Fruit fly (Drosophila melanogaster) whole organism, pupa: ENCODE data around the gene CG2124.

ENCODE experiments used
- CG10348 ChIP-seq: fragments of 200-800 bp; sonication (Bioruptor generic); IDR thresholded peaks from 2 replicates; pipeline ENCODE4 v1.3.6; 2022; ENCODE audit warnings: missing biosample characterization, missing genetic modification characterization
- CG12605 ChIP-seq: fragments of 200-800 bp; sonication (Bioruptor generic); IDR thresholded peaks from 2 replicates; pipeline ENCODE4 v1.3.6; 2022; ENCODE audit warnings: missing biosample characterization, missing genetic modification characterization
- CG13204 ChIP-seq: fragments of 200-800 bp; sonication (Bioruptor generic); optimal IDR thresholded peaks from 2 replicates; lab custom pipeline; 2018; ENCODE audit warnings: missing biosample characterization, mild to moderate bottlenecking, missing genetic modification characterization, moderate library complexity
- CG14655 ChIP-seq: fragments of 200-800 bp; sonication (Bioruptor generic); optimal IDR thresholded peaks from 3 replicates; lab custom pipeline; 2017; ENCODE audit warnings: mild to moderate bottlenecking, missing biosample characterization, missing genetic modification reagents, missing genetic modification characterization
- CG15710 ChIP-seq: fragments of 200-800 bp; sonication (Bioruptor generic); optimal IDR thresholded peaks from 2 replicates; lab custom pipeline; 2018; ENCODE audit warnings: missing biosample characterization, mild to moderate bottlenecking, missing genetic modification characterization, moderate library complexity
- CG17806 ChIP-seq: fragments of 200-800 bp; sonication (Bioruptor generic); optimal IDR thresholded peaks from 2 replicates; lab custom pipeline; 2018; ENCODE audit warnings: missing biosample characterization, mild to moderate bottlenecking, missing genetic modification characterization, moderate library complexity
- CG32121 ChIP-seq: fragments of 200-800 bp; sonication (Bioruptor generic); IDR thresholded peaks from 2 replicates; pipeline ENCODE4 v1.3.6; 2022; ENCODE audit warnings: missing biosample characterization, missing genetic modification characterization
- CG34367 ChIP-seq: fragments of 200-800 bp; sonication (Bioruptor generic); optimal IDR thresholded peaks from 2 replicates; lab custom pipeline; 2018; ENCODE audit warnings: missing biosample characterization, mild to moderate bottlenecking, missing genetic modification characterization
- CG4496 ChIP-seq: fragments of 200-800 bp; sonication (Bioruptor generic); IDR thresholded peaks from 3 replicates; pipeline ENCODE4 v1.3.6; 2022; ENCODE audit warnings: missing biosample characterization, missing genetic modification characterization
- CG8159 ChIP-seq: fragments of 200-800 bp; sonication (Bioruptor generic); optimal IDR thresholded peaks from 3 replicates; lab custom pipeline; 2018; ENCODE audit warnings: missing biosample characterization, mild to moderate bottlenecking, missing genetic modification characterization, moderate library complexity
- CG8301 ChIP-seq: fragments of 200-800 bp; sonication (Bioruptor generic); optimal IDR thresholded peaks from 2 replicates; lab custom pipeline; 2018; ENCODE audit warnings: missing biosample characterization, mild to moderate bottlenecking, missing genetic modification characterization
- CG9948 ChIP-seq: fragments of 200-800 bp; sonication (Bioruptor generic); optimal IDR thresholded peaks from 2 replicates; lab custom pipeline; 2018; ENCODE audit warnings: missing biosample characterization, mild to moderate bottlenecking, missing genetic modification characterization, moderate library complexity
- D1 ChIP-seq: fragments of 200-800 bp; sonication (Bioruptor generic); optimal IDR thresholded peaks from 2 replicates; lab custom pipeline; 2018; ENCODE audit warnings: missing biosample characterization, mild to moderate bottlenecking, missing genetic modification characterization, moderate library complexity
- EcR ChIP-seq: fragments of 200-800 bp; sonication (Bioruptor generic); optimal IDR thresholded peaks from 3 replicates; lab custom pipeline; 2019; ENCODE audit warnings: missing biosample characterization, missing genetic modification characterization, mild to moderate bottlenecking, moderate library complexity, missing genetic modification reagents
- Ets98B ChIP-seq: fragments of 200-800 bp; sonication (Bioruptor generic); IDR thresholded peaks from 2 replicates; pipeline ENCODE4 v1.3.6; 2022; ENCODE audit warnings: missing biosample characterization, missing genetic modification characterization
- Pif1A ChIP-seq: fragments of 200-800 bp; sonication (Bioruptor generic); optimal IDR thresholded peaks from 3 replicates; lab custom pipeline; 2016; ENCODE audit warnings: missing biosample characterization, missing genetic modification characterization
- Pif1B ChIP-seq: fragments of 200-800 bp; sonication (Bioruptor generic); optimal IDR thresholded peaks from 3 replicates; lab custom pipeline; 2016; ENCODE audit warnings: missing biosample characterization, missing genetic modification characterization
- Snoo ChIP-seq: fragments of 200-800 bp; sonication (Bioruptor generic); optimal IDR thresholded peaks from 3 replicates; lab custom pipeline; 2017; ENCODE audit warnings: missing biosample characterization, mild to moderate bottlenecking, missing genetic modification characterization, inconsistent platforms
- fd96Ca ChIP-seq: fragments of 200-800 bp; sonication (Bioruptor generic); IDR thresholded peaks from 3 replicates; pipeline ENCODE4 v1.3.6; 2022; ENCODE audit warnings: missing biosample characterization, missing genetic modification characterization
- gl ChIP-seq: fragments of 200-800 bp; sonication (Bioruptor generic); optimal IDR thresholded peaks from 2 replicates; lab custom pipeline; 2018; ENCODE audit warnings: missing biosample characterization, mild to moderate bottlenecking, missing genetic modification characterization
- rn ChIP-seq: fragments of 200-800 bp; sonication (Bioruptor generic); IDR thresholded peaks from 2 replicates; pipeline ENCODE4 v1.3.6; 2022; ENCODE audit warnings: missing biosample characterization, missing genetic modification characterization

CG2124 gene

dm6 chrX:10558060-10558459, 37.9 kb upstream of the CG2124 start:
- no peak for TF ChIP-seq CG34367
- TF ChIP-seq Ets98B = peak; percentile 43
- TF ChIP-seq CG32121 (GFP tag; lab: Robert Waterston, UW) = peak; percentile 17; the same call in 1 of the 2 replicates
- peak; percentile 20 for TF ChIP-seq CG14655 (GFP tag; lab: Kevin White, UChicago)
- TF ChIP-seq CG8301 = peak; percentile 14
- TF ChIP-seq Pif1B (GFP tag; lab: Kevin White, UChicago) = no peak
- no peak for TF ChIP-seq D1 (tag; lab: Kevin White, UChicago)

dm6 chrX:10561433-10561832, 34.5 kb upstream of the CG2124 start:
- TF ChIP-seq Ets98B (peak; percentile 71), CG9948 (tag; lab: Kevin White, UChicago) (peak; percentile 75), Snoo (tag; lab: Kevin White, UChicago) (peak; percentile 63), CG15710 (tag; lab: Kevin White, UChicago) (peak; percentile 64), D1 (tag; lab: Kevin White, UChicago) (peak; percentile 69), CG34367 (peak; percentile 37), CG32121 (GFP tag; lab: Robert Waterston, UW) (peak; percentile 78), rn (GFP tag; lab: Robert Waterston, UW) (no peak), CG12605 (0 out of 2 replicates have a peak, but pooled peaks have one; percentile 35), CG8159 (tag; lab: Kevin White, UChicago) (peak; percentile 68), fd96Ca (GFP tag; lab: Robert Waterston, UW) (no peak), CG10348 (GFP tag; lab: Robert Waterston, UW) (0 out of 2 replicates have a peak, but pooled peaks have one; percentile 17), CG8301 (peak; percentile 77), Pif1B (GFP tag; lab: Kevin White, UChicago) (peak; percentile 54), CG14655 (GFP tag; lab: Kevin White, UChicago) (peak; percentile 76), CG4496 (GFP tag; lab: Robert Waterston, UW) (peak; percentile 74), Pif1A (peak; percentile 50), gl (tag; lab: Kevin White, UChicago) (peak; percentile 2), CG13204 (GFP tag; lab: Kevin White, UChicago) (no peak), CG17806 (tag; lab: Kevin White, UChicago) (peak; percentile 64), EcR (GFP tag; lab: Kevin White, UChicago) (no peak)
- TF ChIP-seq, all 21 proteins: peak for 17

dm6 chrX:10564145-10564544, 31.8 kb upstream of the CG2124 start:
- TF ChIP-seq CG15710 (tag; lab: Kevin White, UChicago) (no peak), CG17806 (tag; lab: Kevin White, UChicago) (no peak), EcR (GFP tag; lab: Kevin White, UChicago) (no peak)

dm6 chrX:10566491-10566890, 29.4 kb upstream of the CG2124 start, which contains the start of gene CG15296:
TSS of gene CG15296 (minus strand) at chrX:10566591.
- no peak for TF ChIP-seq CG32121 (GFP tag; lab: Robert Waterston, UW)
- no peak for TF ChIP-seq CG8301

dm6 chrX:10570142-10570756, 25.7 kb upstream of the CG2124 start:
- TF ChIP-seq EcR (GFP tag; lab: Kevin White, UChicago) = no peak
- peak; percentile 83 for TF ChIP-seq CG17806 (tag; lab: Kevin White, UChicago)
- peak; percentile 89 for TF ChIP-seq Ets98B
- peak; percentile 89 for TF ChIP-seq CG8301
- peak; percentile 84 for TF ChIP-seq CG34367
- TF ChIP-seq gl (tag; lab: Kevin White, UChicago) = peak; percentile 76
- TF ChIP-seq CG9948 (tag; lab: Kevin White, UChicago) = peak; percentile 84
- peak; percentile 85 for TF ChIP-seq CG12605
- TF ChIP-seq Pif1A = peak; percentile 89
- peak; percentile 40; the same call in 1 of the 2 replicates for TF ChIP-seq CG10348 (GFP tag; lab: Robert Waterston, UW)
- TF ChIP-seq CG32121 (GFP tag; lab: Robert Waterston, UW) = peak; percentile 83
- no peak for TF ChIP-seq D1 (tag; lab: Kevin White, UChicago)
- TF ChIP-seq CG14655 (GFP tag; lab: Kevin White, UChicago) = peak; percentile 91
- peak; percentile 79 for TF ChIP-seq CG15710 (tag; lab: Kevin White, UChicago)
- peak; percentile 86 for TF ChIP-seq Pif1B (GFP tag; lab: Kevin White, UChicago)
- peak; percentile 65 for TF ChIP-seq rn (GFP tag; lab: Robert Waterston, UW)
- TF ChIP-seq CG4496 (GFP tag; lab: Robert Waterston, UW) = peak; percentile 92
- TF ChIP-seq CG8159 (tag; lab: Kevin White, UChicago) = peak; percentile 83
- TF ChIP-seq Snoo (tag; lab: Kevin White, UChicago) = peak; percentile 23
- peak; percentile 62 for TF ChIP-seq CG13204 (GFP tag; lab: Kevin White, UChicago)
- peak; percentile 92 for TF ChIP-seq fd96Ca (GFP tag; lab: Robert Waterston, UW)

- TF ChIP-seq CG4496 (GFP tag; lab: Robert Waterston, UW) (peak; percentile 77), CG13204 (GFP tag; lab: Kevin White, UChicago) (no peak), EcR (GFP tag; lab: Kevin White, UChicago) (no peak), rn (GFP tag; lab: Robert Waterston, UW) (no peak), Ets98B (peak; percentile 67), CG14655 (GFP tag; lab: Kevin White, UChicago) (peak; percentile 55), CG10348 (GFP tag; lab: Robert Waterston, UW) (no peak), CG8159 (tag; lab: Kevin White, UChicago) (peak; percentile 45), CG15710 (tag; lab: Kevin White, UChicago) (peak; percentile 45), Snoo (tag; lab: Kevin White, UChicago) (peak; percentile 18), D1 (tag; lab: Kevin White, UChicago) (no peak), CG34367 (peak; percentile 41), fd96Ca (GFP tag; lab: Robert Waterston, UW) (0 out of 3 replicates have a peak, but pooled peaks have one; percentile 39), CG12605 (peak; percentile 44; the same call in 1 of the 2 replicates), Pif1B (GFP tag; lab: Kevin White, UChicago) (peak; percentile 39), CG8301 (peak; percentile 45), CG32121 (GFP tag; lab: Robert Waterston, UW) (peak; percentile 68), gl (tag; lab: Kevin White, UChicago) (no peak), CG9948 (tag; lab: Kevin White, UChicago) (peak; percentile 48), CG17806 (tag; lab: Kevin White, UChicago) (peak; percentile 49), Pif1A (peak; percentile 59)
Observed at dm6 chrX:10573554-10573953, 22.4 kb upstream of the CG2124 start.
